Fruit fly (Drosophila melanogaster) whole organism, wandering third instar larva: ENCODE results near the gene NP15.6.

Experiments
- Abd-B ChIP-seq: fragments of >200 bp; optimal IDR thresholded peaks from 2 replicates; lab custom pipeline; 2017; ENCODE audit warnings: missing biosample characterization, missing genetic modification characterization
- usp ChIP-seq: fragments of >200 bp; optimal IDR thresholded peaks from 2 replicates; lab custom pipeline; 2017; ENCODE audit warnings: missing biosample characterization, missing genetic modification characterization

dm6 chr3R:18990514-18990913 is 36.7 kb upstream of the NP15.6 start:
- TF ChIP-seq Abd-B (GFP tag; lab: Kevin White, UChicago) = no peak
- TF ChIP-seq usp (GFP tag; lab: Kevin White, UChicago) = no peak
